In genomic region chr3R:9126902-9127625, dm6 we compare ENCODE assay signal across 3 fruit fly cellular contexts.
TF ChIP-seq lines count a peak whose summit lies in the region.

No protein-coding gene starts in this region.

- peak; percentile 19 for TF ChIP-seq CTCF in whole organism, embryonic (GFP tag; optimal IDR thresholded peaks at IDR 0.05; lab: Kevin White, UChicago)

TF ChIP-seq in whole organism, adult, 20 proteins besides CTCF, POLR2A, EP300 and RAD21:
- TF ChIP-seq Mnt (GFP tag; optimal IDR thresholded peaks at IDR 0.05; lab: Kevin White, UChicago) = peak; percentile 30
- TF ChIP-seq CG7045 (GFP tag; optimal IDR thresholded peaks at IDR 0.05; lab: Kevin White, UChicago) = peak; percentile 62
- peak; percentile 34 for TF ChIP-seq pad (GFP tag; optimal IDR thresholded peaks at IDR 0.05; lab: Kevin White, UChicago)
- TF ChIP-seq toe (GFP tag; optimal IDR thresholded peaks at IDR 0.05; lab: Kevin White, UChicago) = no peak
- peak; percentile 72 for TF ChIP-seq ovo (GFP tag; optimal IDR thresholded peaks at IDR 0.05; lab: Kevin White, UChicago)
- TF ChIP-seq CG7101 (tag; optimal IDR thresholded peaks at IDR 0.05; lab: Kevin White, UChicago) = peak; percentile 74
- TF ChIP-seq cnc (optimal IDR thresholded peaks at IDR 0.05; lab: Kevin White, UChicago) = no peak
- peak; percentile 32 for TF ChIP-seq CG1620 (GFP tag; optimal IDR thresholded peaks at IDR 0.05; lab: Kevin White, UChicago)
- peak; percentile 32 for TF ChIP-seq Clk (GFP tag; optimal IDR thresholded peaks at IDR 0.05; lab: Kevin White, UChicago)
- peak; percentile 6 for TF ChIP-seq CG5204 (GFP tag; optimal IDR thresholded peaks at IDR 0.05; lab: Kevin White, UChicago)
- TF ChIP-seq cic (GFP tag; optimal IDR thresholded peaks at IDR 0.05; lab: Kevin White, UChicago) = peak; percentile 36
- peak; percentile 12 for TF ChIP-seq Hr96 (GFP tag; optimal IDR thresholded peaks at IDR 0.05; lab: Kevin White, UChicago)
- TF ChIP-seq kay (GFP tag; lab: Kevin White, UChicago; ENCODE audit: borderline replicate concordance) = peak; percentile 78
- peak; percentile 24 for TF ChIP-seq CG33017 (tag; optimal IDR thresholded peaks at IDR 0.05; lab: Kevin White, UChicago)
- peak; percentile 70 for TF ChIP-seq CG12768 (GFP tag; optimal IDR thresholded peaks at IDR 0.05; lab: Kevin White, UChicago)
- peak; percentile 18 for TF ChIP-seq tj (GFP tag; optimal IDR thresholded peaks at IDR 0.05; lab: Kevin White, UChicago)
- TF ChIP-seq bab1 (GFP tag; optimal IDR thresholded peaks at IDR 0.05; lab: Kevin White, UChicago) = no peak
- peak; percentile 78 for TF ChIP-seq Crg-1 (GFP tag; optimal IDR thresholded peaks at IDR 0.05; lab: Kevin White, UChicago)
- TF ChIP-seq CG11617 (GFP tag; optimal IDR thresholded peaks at IDR 0.05; lab: Kevin White, UChicago) = peak; percentile 65
- peak; percentile 59 for TF ChIP-seq CG14711 (tag; optimal IDR thresholded peaks at IDR 0.05; lab: Kevin White, UChicago)

TF ChIP-seq in whole organism, embryonic, 481 proteins besides CTCF, POLR2A, EP300 and RAD21 (continues in another document):
- TF ChIP-seq CG18262 (tag; optimal IDR thresholded peaks at IDR 0.05; lab: Kevin White, UChicago) (peak; percentile 70), onecut (GFP tag; IDR thresholded peaks at IDR 0.05; lab: Robert Waterston, UW) (peak; percentile 54), CG1233 (GFP tag; optimal IDR thresholded peaks at IDR 0.05; lab: Kevin White, UChicago) (peak; percentile 74), slp2 (GFP tag; optimal IDR thresholded peaks at IDR 0.05; lab: Kevin White, UChicago) (no peak), Six4 (GFP tag; optimal IDR thresholded peaks at IDR 0.05; lab: Kevin White, UChicago) (no peak), knrl (GFP tag; IDR thresholded peaks at IDR 0.05; lab: Robert Waterston, UW; ENCODE audit: partially characterized antibody) (no peak), Awh (GFP tag; IDR thresholded peaks at IDR 0.05; lab: Robert Waterston, UW) (peak; percentile 80), pb (GFP tag; optimal IDR thresholded peaks at IDR 0.05; lab: Kevin White, UChicago) (peak; percentile 20), crp (GFP tag; optimal IDR thresholded peaks at IDR 0.05; lab: Kevin White, UChicago) (no peak), CG2129 (GFP tag; IDR thresholded peaks at IDR 0.05; lab: Robert Waterston, UW; ENCODE audit: partially characterized antibody) (no peak), CG2889 (GFP tag; IDR thresholded peaks at IDR 0.05; lab: Robert Waterston, UW) (no peak), bcd (GFP tag; optimal IDR thresholded peaks at IDR 0.05; lab: Kevin White, UChicago) (peak; percentile 50), dysf (GFP tag; IDR thresholded peaks at IDR 0.05; lab: Robert Waterston, UW) (0 out of 3 replicates have a peak, but pooled peaks have one; percentile 32), Hmr (GFP tag; optimal IDR thresholded peaks at IDR 0.05; lab: Kevin White, UChicago) (peak; percentile 68), CG2712 (tag; optimal IDR thresholded peaks at IDR 0.05; lab: Kevin White, UChicago) (peak; percentile 69), Camta (GFP tag; optimal IDR thresholded peaks at IDR 0.05; lab: Kevin White, UChicago) (peak; percentile 58), CG9876 (GFP tag; optimal IDR thresholded peaks at IDR 0.05; lab: Kevin White, UChicago) (no peak), BtbVII (GFP tag; optimal IDR thresholded peaks at IDR 0.05; lab: Kevin White, UChicago) (peak; percentile 83), vfl (GFP tag; optimal IDR thresholded peaks at IDR 0.05; lab: Kevin White, UChicago) (no peak), chn (GFP tag; optimal IDR thresholded peaks at IDR 0.05; lab: Kevin White, UChicago) (no peak), Oli (tag; optimal IDR thresholded peaks at IDR 0.05; lab: Kevin White, UChicago) (no peak), zfh2 (GFP tag; optimal IDR thresholded peaks at IDR 0.05; lab: Kevin White, UChicago) (no peak), CG16779 (GFP tag; IDR thresholded peaks at IDR 0.05; lab: Robert Waterston, UW) (peak; percentile 8; the same call in 1 of the 2 replicates), sc (optimal IDR thresholded peaks at IDR 0.05; lab: Kevin White, UChicago) (no peak), sc (GFP tag; optimal IDR thresholded peaks at IDR 0.05; lab: Kevin White, UChicago) (peak; percentile 45), esg (GFP tag; conservative IDR thresholded peaks at IDR 0.05; lab: Robert Waterston, UW) (no peak), dmrt99B (tag; optimal IDR thresholded peaks at IDR 0.05; lab: Kevin White, UChicago) (peak; percentile 67), NfI (GFP tag; optimal IDR thresholded peaks at IDR 0.05; lab: Kevin White, UChicago) (peak; percentile 6), CG8924 (tag; optimal IDR thresholded peaks at IDR 0.05; lab: Kevin White, UChicago) (peak; percentile 53), gfzf (GFP tag; optimal IDR thresholded peaks at IDR 0.05; lab: Kevin White, UChicago) (no peak), amos (GFP tag; IDR thresholded peaks at IDR 0.05; lab: Robert Waterston, UW; ENCODE audit: partially characterized antibody) (no peak), CG7839 (tag; optimal IDR thresholded peaks at IDR 0.05; lab: Kevin White, UChicago) (peak; percentile 40), cwo (GFP tag; optimal IDR thresholded peaks at IDR 0.05; lab: Kevin White, UChicago) (peak; percentile 5), CG4424 (GFP tag; optimal IDR thresholded peaks at IDR 0.05; lab: Kevin White, UChicago) (peak; percentile 21), Sry-δ (GFP tag; optimal IDR thresholded peaks at IDR 0.05; lab: Kevin White, UChicago) (no peak), CG12104 (GFP tag; optimal IDR thresholded peaks at IDR 0.05; lab: Kevin White, UChicago) (peak; percentile 61), Kr (GFP tag; optimal IDR thresholded peaks at IDR 0.05; lab: Kevin White, UChicago) (peak; percentile 78)

TF ChIP-seq in whole organism, prepupa, 60 proteins besides CTCF, POLR2A, EP300 and RAD21:
- TF ChIP-seq CG6163 (GFP tag; IDR thresholded peaks at IDR 0.05; lab: Robert Waterston, UW) (peak; percentile 29; the same call in 1 of the 3 replicates), svp (GFP tag; lab: Kevin White, UChicago) (peak; percentile 11), CG11294 (GFP tag; IDR thresholded peaks at IDR 0.05; lab: Robert Waterston, UW) (no peak), fkh (GFP tag; optimal IDR thresholded peaks at IDR 0.05; lab: Kevin White, UChicago) (peak; percentile 97), CG8319 (GFP tag; optimal IDR thresholded peaks at IDR 0.05; lab: Kevin White, UChicago) (no peak)
